Worm (Caenorhabditis elegans) whole organism, late embryonic: Measurements from ENCODE around the gene dsb-2.

ENCODE experiments used
- C08G9.2 ChIP-seq: sonication (generic microtip); optimal IDR thresholded peaks from 2 replicates; lab custom pipeline; 2016; ENCODE audit warnings: mild to moderate bottlenecking, missing genetic modification characterization, moderate library complexity, missing compliant biosample characterization
- C38D4.7 ChIP-seq: fragments of 200-800 bp; sonication (Bioruptor generic); optimal IDR thresholded peaks from 2 replicates; lab custom pipeline; 2018; ENCODE audit warnings: mild to moderate bottlenecking, missing genetic modification characterization, moderate library complexity, missing compliant biosample characterization
- T23F11.4 ChIP-seq: fragments of 200-800 bp; sonication (Bioruptor generic); optimal IDR thresholded peaks from 2 replicates; lab custom pipeline; 2018; ENCODE audit warnings: mild to moderate bottlenecking, missing genetic modification characterization, missing compliant biosample characterization
- ama-1 ChIP-seq: fragments of 150-350 bp; optimal IDR thresholded peaks from 2 replicates; lab custom pipeline; 2014
- ceh-14 ChIP-seq: sonication (generic microtip); optimal IDR thresholded peaks from 2 replicates; lab custom pipeline; 2016; ENCODE audit warnings: missing genotype, missing genetic modification characterization, missing compliant biosample characterization
- ceh-18 ChIP-seq: sonication (generic microtip); optimal IDR thresholded peaks from 2 replicates; lab custom pipeline; 2016; ENCODE audit warnings: missing genetic modification characterization, missing compliant biosample characterization
- ceh-22 ChIP-seq: sonication (generic microtip); optimal IDR thresholded peaks from 2 replicates; lab custom pipeline; 2017; ENCODE audit warnings: missing biosample characterization, missing genetic modification characterization
- ceh-24 ChIP-seq: sonication (generic microtip); optimal IDR thresholded peaks from 2 replicates; lab custom pipeline; 2016; ENCODE audit warnings: mild to moderate bottlenecking, missing genetic modification characterization, missing compliant biosample characterization
- ceh-30 ChIP-seq: fragments of 150-350 bp; optimal IDR thresholded peaks from 2 replicates; lab custom pipeline; 2014; ENCODE audit warnings: missing biosample characterization, missing genetic modification characterization
- ceh-31 ChIP-seq: sonication (generic microtip); optimal IDR thresholded peaks from 2 replicates; lab custom pipeline; 2016; ENCODE audit warnings: missing genetic modification characterization, missing compliant biosample characterization
- ceh-34 ChIP-seq: sonication (generic microtip); optimal IDR thresholded peaks from 2 replicates; lab custom pipeline; 2016; ENCODE audit warnings: mild to moderate bottlenecking, missing genetic modification characterization, missing compliant biosample characterization
- ceh-45 ChIP-seq: fragments of 200-800 bp; sonication (Bioruptor generic); IDR thresholded peaks from 2 replicates; pipeline ENCODE4 v1.3.6; 2022; ENCODE audit warnings: missing genetic modification reagents, missing genetic modification characterization, missing compliant biosample characterization
- ceh-9 ChIP-seq: sonication (generic microtip); optimal IDR thresholded peaks from 2 replicates; lab custom pipeline; 2016; ENCODE audit warnings: mild to moderate bottlenecking, missing genetic modification characterization, inconsistent platforms, missing compliant biosample characterization
- che-1 ChIP-seq: sonication (generic microtip); optimal IDR thresholded peaks from 2 replicates; lab custom pipeline; 2016; ENCODE audit warnings: mild to moderate bottlenecking, missing genetic modification characterization, missing compliant biosample characterization
- dmd-4 ChIP-seq: sonication (generic microtip); optimal IDR thresholded peaks from 2 replicates; lab custom pipeline; 2016; ENCODE audit warnings: borderline replicate concordance, missing genetic modification characterization, missing compliant biosample characterization
- dve-1 ChIP-seq: sonication (generic microtip); optimal IDR thresholded peaks from 2 replicates; lab custom pipeline; 2017; ENCODE audit warnings: antibody characterized with exemption, mild to moderate bottlenecking, missing genetic modification characterization, missing compliant biosample characterization
- elt-2 ChIP-seq: sonication (generic microtip); optimal IDR thresholded peaks from 2 replicates; lab custom pipeline; 2016; ENCODE audit warnings: missing genetic modification reagents, missing genetic modification characterization, missing compliant biosample characterization
- elt-4 ChIP-seq: sonication (generic microtip); optimal IDR thresholded peaks from 2 replicates; lab custom pipeline; 2016; ENCODE audit warnings: missing genetic modification characterization, missing compliant biosample characterization
- ets-4 ChIP-seq: sonication (generic microtip); optimal IDR thresholded peaks from 2 replicates; lab custom pipeline; 2016; ENCODE audit warnings: missing genetic modification characterization, missing compliant biosample characterization
- eyg-1 ChIP-seq: sonication (generic microtip); optimal IDR thresholded peaks from 2 replicates; lab custom pipeline; 2016; ENCODE audit warnings: missing genotype, missing genetic modification characterization, missing compliant biosample characterization
- fkh-10 ChIP-seq: fragments of 150-350 bp; optimal IDR thresholded peaks from 2 replicates; lab custom pipeline; 2014; ENCODE audit warnings: missing biosample characterization, missing genetic modification reagents, missing genetic modification characterization
- fkh-6 ChIP-seq: sonication (generic microtip); optimal IDR thresholded peaks from 2 replicates; lab custom pipeline; 2016; ENCODE audit warnings: missing genetic modification characterization, missing compliant biosample characterization
- gmeb-2 ChIP-seq: sonication (generic microtip); optimal IDR thresholded peaks from 2 replicates; lab custom pipeline; 2016; ENCODE audit warnings: missing genetic modification characterization, inconsistent platforms, missing compliant biosample characterization
- hlh-30 ChIP-seq: sonication (generic microtip); optimal IDR thresholded peaks from 2 replicates; lab custom pipeline; 2017; ENCODE audit warnings: antibody characterized with exemption, missing genetic modification characterization, missing compliant biosample characterization; ENCODE audit not compliant: insufficient read depth
- hlh-6 ChIP-seq: sonication (generic microtip); optimal IDR thresholded peaks from 2 replicates; lab custom pipeline; 2016; ENCODE audit warnings: missing genotype, missing genetic modification characterization, missing compliant biosample characterization
- hlh-8 ChIP-seq: sonication (generic microtip); optimal IDR thresholded peaks from 2 replicates; lab custom pipeline; 2016; ENCODE audit warnings: missing genotype, missing genetic modification characterization, missing compliant biosample characterization
- lim-6 ChIP-seq: sonication (generic microtip); optimal IDR thresholded peaks from 2 replicates; lab custom pipeline; 2016; ENCODE audit warnings: missing genetic modification characterization, missing compliant biosample characterization
- madf-2 ChIP-seq: sonication (generic microtip); optimal IDR thresholded peaks from 2 replicates; lab custom pipeline; 2017; ENCODE audit warnings: missing genetic modification characterization, missing compliant biosample characterization
- mec-3 ChIP-seq: sonication (generic microtip); optimal IDR thresholded peaks from 2 replicates; lab custom pipeline; 2016; ENCODE audit warnings: borderline replicate concordance, missing genetic modification characterization, missing compliant biosample characterization
- nfya-1 ChIP-seq: sonication (generic microtip); optimal IDR thresholded peaks from 2 replicates; lab custom pipeline; 2017; ENCODE audit warnings: missing genetic modification characterization, mild to moderate bottlenecking, missing compliant biosample characterization, antibody characterized with exemption, moderate library complexity
- npax-4 ChIP-seq: sonication (generic microtip); optimal IDR thresholded peaks from 2 replicates; lab custom pipeline; 2016; ENCODE audit warnings: missing genetic modification characterization, missing compliant biosample characterization
- pag-3 ChIP-seq: sonication (generic microtip); optimal IDR thresholded peaks from 2 replicates; lab custom pipeline; 2016; ENCODE audit warnings: missing compliant biosample characterization, missing genetic modification characterization, borderline replicate concordance
- pat-9 ChIP-seq: fragments of 200-800 bp; sonication (Bioruptor generic); optimal IDR thresholded peaks from 2 replicates; lab custom pipeline; 2018; ENCODE audit warnings: mild to moderate bottlenecking, missing genetic modification characterization, moderate library complexity, missing compliant biosample characterization
- pha-2 ChIP-seq: sonication (generic microtip); optimal IDR thresholded peaks from 2 replicates; lab custom pipeline; 2017; ENCODE audit warnings: mild to moderate bottlenecking, missing genetic modification characterization, missing compliant biosample characterization
- pha-4 ChIP-seq: fragments of 150-350 bp; optimal IDR thresholded peaks from 2 replicates; lab custom pipeline; 2018; ENCODE audit warnings: missing biosample characterization, missing genetic modification reagents, missing genetic modification characterization
- pqm-1 ChIP-seq: sonication (generic microtip); optimal IDR thresholded peaks from 2 replicates; lab custom pipeline; 2016; ENCODE audit warnings: missing genetic modification characterization, missing compliant biosample characterization
- pros-1 ChIP-seq: fragments of 150-350 bp; optimal IDR thresholded peaks from 2 replicates; lab custom pipeline; 2014; ENCODE audit warnings: missing biosample characterization, missing genetic modification reagents, missing genetic modification characterization
- ref-2 ChIP-seq: sonication (generic microtip); optimal IDR thresholded peaks from 2 replicates; lab custom pipeline; 2016; ENCODE audit warnings: missing genetic modification characterization, missing compliant biosample characterization
- rnt-1 ChIP-seq: sonication (generic microtip); optimal IDR thresholded peaks from 2 replicates; lab custom pipeline; 2016; ENCODE audit warnings: missing genetic modification characterization, missing compliant biosample characterization
- sdc-2 ChIP-seq: sonication (generic microtip); optimal IDR thresholded peaks from 2 replicates; lab custom pipeline; 2016; ENCODE audit warnings: missing genotype, missing genetic modification characterization, missing compliant biosample characterization
- sox-4 ChIP-seq: sonication (generic microtip); optimal IDR thresholded peaks from 2 replicates; lab custom pipeline; 2017; ENCODE audit warnings: mild to moderate bottlenecking, missing genetic modification characterization, inconsistent platforms, missing compliant biosample characterization
- tbx-2 ChIP-seq: sonication (generic microtip); optimal IDR thresholded peaks from 2 replicates; lab custom pipeline; 2016; ENCODE audit warnings: missing genetic modification characterization, missing compliant biosample characterization
- tbx-7 ChIP-seq: sonication (generic microtip); optimal IDR thresholded peaks from 2 replicates; lab custom pipeline; 2016; ENCODE audit warnings: missing genotype, missing genetic modification characterization, missing compliant biosample characterization
- ttx-3 ChIP-seq: sonication (generic microtip); optimal IDR thresholded peaks from 2 replicates; lab custom pipeline; 2016; ENCODE audit warnings: missing genetic modification reagents, missing genetic modification characterization, missing compliant biosample characterization
- unc-55 ChIP-seq: sonication (generic microtip); optimal IDR thresholded peaks from 2 replicates; lab custom pipeline; 2017; ENCODE audit warnings: missing biosample characterization, missing genetic modification reagents, missing genetic modification characterization
- zip-5 ChIP-seq: sonication (generic microtip); optimal IDR thresholded peaks from 2 replicates; lab custom pipeline; 2016; ENCODE audit warnings: missing genetic modification characterization, missing compliant biosample characterization
- ztf-16 ChIP-seq: sonication (generic microtip); optimal IDR thresholded peaks from 2 replicates; lab custom pipeline; 2017; ENCODE audit warnings: missing genetic modification characterization, missing compliant biosample characterization

The dsb-2 gene

DNA sequence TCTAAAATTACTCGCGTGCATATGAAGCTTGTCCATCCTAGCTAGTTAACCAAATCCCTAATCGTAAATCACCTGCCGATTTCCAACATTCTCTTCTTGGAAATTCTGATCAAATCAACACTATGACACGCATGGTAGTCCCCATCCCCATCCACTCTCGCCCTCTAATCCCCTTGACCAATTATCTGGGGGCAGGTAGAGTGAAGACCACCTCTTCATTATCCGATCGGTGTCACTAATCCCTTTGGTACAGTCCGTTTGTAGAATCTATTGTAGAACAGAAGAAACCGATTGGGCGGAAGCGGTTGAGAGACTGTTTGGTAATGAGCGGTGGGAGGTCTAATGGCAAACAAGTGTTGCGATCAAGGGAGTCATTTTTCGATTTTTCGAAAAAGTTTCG lies 26.2 kb downstream of the dsb-2 start:
- TF ChIP-seq tbx-2 (tag; lab: Kevin White, UChicago) (peak; percentile 8), ceh-31 (tag; lab: Kevin White, UChicago) (peak; percentile 3), ztf-16 (tag; lab: Kevin White, UChicago) (no peak)

- TF ChIP-seq hlh-30 (tag; lab: Kevin White, UChicago): no peak
- TF ChIP-seq tbx-2 (tag; lab: Kevin White, UChicago): peak; percentile 64
- TF ChIP-seq che-1 (tag; lab: Kevin White, UChicago): no peak
- peak; percentile 47 for TF ChIP-seq ceh-18
- TF ChIP-seq ceh-24 (tag; lab: Kevin White, UChicago): no peak
- TF ChIP-seq dve-1 (tag; lab: Kevin White, UChicago): peak; percentile 7
- TF ChIP-seq ceh-31 (tag; lab: Kevin White, UChicago): peak; percentile 55
- no peak for TF ChIP-seq sox-4 (tag; lab: Kevin White, UChicago)
- no peak for TF ChIP-seq dmd-4 (tag; lab: Kevin White, UChicago)
- peak; percentile 65 for TF ChIP-seq ceh-34 (tag; lab: Kevin White, UChicago)
- no peak for TF ChIP-seq fkh-10 (GFP tag; lab: Kevin White, UChicago)
- TF ChIP-seq pha-4 (tag; lab: Kevin White, UChicago): no peak
- TF ChIP-seq unc-55 (GFP tag; lab: Kevin White, UChicago): peak; percentile 80
- peak; percentile 52 for TF ChIP-seq ceh-30 (tag; lab: Kevin White, UChicago)
- TF ChIP-seq rnt-1: peak; percentile 25
- no peak for TF ChIP-seq tbx-7 (tag; lab: Kevin White, UChicago)
- TF ChIP-seq sdc-2 (tag; lab: Kevin White, UChicago): peak; percentile 15
- no peak for TF ChIP-seq gmeb-2 (tag; lab: Kevin White, UChicago)
- TF ChIP-seq elt-4 (tag; lab: Kevin White, UChicago): no peak
- no peak for TF ChIP-seq ceh-9
- peak; percentile 75 for TF ChIP-seq elt-2
- TF ChIP-seq ceh-22 (tag; lab: Kevin White, UChicago): peak; percentile 62
- no peak for TF ChIP-seq eyg-1 (tag; lab: Kevin White, UChicago)
- TF ChIP-seq zip-5 (tag; lab: Kevin White, UChicago): no peak
- TF ChIP-seq pha-2 (tag; lab: Kevin White, UChicago): peak; percentile 66
- TF ChIP-seq nfya-1 (tag; lab: Kevin White, UChicago): peak; percentile 90
- TF ChIP-seq mec-3 (tag; lab: Kevin White, UChicago): no peak
- TF ChIP-seq pag-3 (tag; lab: Kevin White, UChicago): no peak
- no peak for TF ChIP-seq hlh-8
- no peak for TF ChIP-seq madf-2
- no peak for TF ChIP-seq ama-1
- TF ChIP-seq ceh-45 (GFP tag; lab: Robert Waterston, UW): no peak
- no peak for TF ChIP-seq C38D4.7 (GFP tag; lab: Kevin White, UChicago)
- no peak for TF ChIP-seq pros-1 (tag; lab: Kevin White, UChicago)
- peak; percentile 43 for TF ChIP-seq ref-2
- TF ChIP-seq ttx-3: no peak
- peak; percentile 73 for TF ChIP-seq hlh-6 (tag; lab: Kevin White, UChicago)
- TF ChIP-seq T23F11.4: no peak
- TF ChIP-seq pat-9 (tag; lab: Kevin White, UChicago): no peak
- TF ChIP-seq fkh-6 (tag; lab: Kevin White, UChicago): no peak
- TF ChIP-seq npax-4: no peak
- peak; percentile 23 for TF ChIP-seq ceh-14
- peak; percentile 36 for TF ChIP-seq lim-6 (tag; lab: Kevin White, UChicago)
- peak; percentile 41 for TF ChIP-seq pqm-1
- peak; percentile 29 for TF ChIP-seq C08G9.2 (tag; lab: Kevin White, UChicago)
- TF ChIP-seq ets-4: peak; percentile 37
- TF ChIP-seq, all 69 proteins: peak for 20
Measured at ce11 chrII:14437922-14438458, 27.1 kb downstream of the dsb-2 start, which contains the start of gene K04B12.2. Gene K04B12.2 (minus strand): TSS chrII:14437972.
